Worm (Caenorhabditis elegans) whole organism, midembryonic: Measurements from ENCODE around the gene ZK1010.10.

Source experiments
- T22C8.4 ChIP-seq: fragments of 200-800 bp; sonication (Bioruptor generic); IDR thresholded peaks from 2 replicates; pipeline ENCODE4 v1.3.6; 2022; ENCODE audit warnings: missing genetic modification characterization, missing compliant biosample characterization
- cog-1 ChIP-seq: sonication (generic microtip); optimal IDR thresholded peaks from 2 replicates; lab custom pipeline; 2016; ENCODE audit warnings: missing genetic modification characterization, missing compliant biosample characterization
- flt-1 ChIP-seq: fragments of 200-800 bp; sonication (Bioruptor generic); IDR thresholded peaks from 2 replicates; pipeline ENCODE4 v1.3.6; 2022; ENCODE audit warnings: missing genetic modification characterization, missing compliant biosample characterization
- klf-2 ChIP-seq: fragments of 200-800 bp; sonication (Bioruptor generic); conservative IDR thresholded peaks from 2 replicates; pipeline ENCODE4 v1.3.6; 2022; ENCODE audit warnings: missing genetic modification reagents, missing genetic modification characterization, missing compliant biosample characterization
- med-1 ChIP-seq: sonication (generic microtip); optimal IDR thresholded peaks from 2 replicates; lab custom pipeline; 2017; ENCODE audit warnings: missing genetic modification characterization, mild to moderate bottlenecking, missing compliant biosample characterization, antibody characterized with exemption, missing genetic modification reagents; ENCODE audit not compliant: insufficient read depth
- ref-1 ChIP-seq: fragments of 200-800 bp; sonication (Bioruptor generic); conservative IDR thresholded peaks from 2 replicates; pipeline ENCODE4 v1.3.6; 2022; ENCODE audit warnings: missing genetic modification reagents, missing genetic modification characterization, missing compliant biosample characterization
- tab-1 ChIP-seq: fragments of 200-800 bp; sonication (Bioruptor generic); IDR thresholded peaks from 2 replicates; pipeline ENCODE4 v1.3.6; 2022; ENCODE audit warnings: missing genetic modification characterization, missing compliant biosample characterization
- ztf-23 ChIP-seq: fragments of 200-800 bp; sonication (Bioruptor generic); IDR thresholded peaks from 2 replicates; pipeline ENCODE4 v1.3.6; 2022; ENCODE audit warnings: missing genetic modification reagents, missing genetic modification characterization, missing compliant biosample characterization
- ztf-29 ChIP-seq: fragments of 200-800 bp; sonication (Bioruptor generic); IDR thresholded peaks from 2 replicates; pipeline ENCODE4 v1.3.6; 2022; ENCODE audit warnings: missing genetic modification reagents, missing genetic modification characterization, missing compliant biosample characterization

ZK1010.10 gene

ce11 chrIII:13002098-13002497 is at the start of gene ZK1010.10:
Gene ZK1010.10, plus strand, starts transcription at chrIII:13002383.
- TF ChIP-seq cog-1 (tag; lab: Kevin White, UChicago) (peak; percentile 6), ztf-23 (peak; percentile 51; the same call in 1 of the 2 replicates), klf-2 (GFP tag; lab: Robert Waterston, UW) (no peak)

ce11 chrIII:12952615-12953014 is 49.6 kb upstream of the ZK1010.10 start:
- no peak for TF ChIP-seq ztf-23
- peak; percentile 24 for TF ChIP-seq T22C8.4 (GFP tag; lab: Robert Waterston, UW)

ce11 chrIII:12959286-12959685 is 42.9 kb upstream of the ZK1010.10 start:
- TF ChIP-seq ref-1 (GFP tag; lab: Robert Waterston, UW) (no peak), ztf-23 (no peak), ztf-29 (no peak), flt-1 (GFP tag; lab: Robert Waterston, UW) (no peak), cog-1 (tag; lab: Kevin White, UChicago) (no peak), T22C8.4 (GFP tag; lab: Robert Waterston, UW) (no peak), med-1 (GFP tag; lab: Kevin White, UChicago) (no peak), klf-2 (GFP tag; lab: Robert Waterston, UW) (no peak)

- TF ChIP-seq ztf-29 = no peak
- no peak for TF ChIP-seq med-1 (GFP tag; lab: Kevin White, UChicago)
- no peak for TF ChIP-seq cog-1 (tag; lab: Kevin White, UChicago)
Measured at ce11 chrIII:12960705-12961104, 41.5 kb upstream of the ZK1010.10 start.

ce11 chrIII:12966895-12967294 is 35.3 kb upstream of the ZK1010.10 start, which contains the start of gene ttm-1:
Gene ttm-1, minus strand, starts transcription at chrIII:12966995.
- TF ChIP-seq ref-1 (GFP tag; lab: Robert Waterston, UW) (no peak), med-1 (GFP tag; lab: Kevin White, UChicago) (no peak), cog-1 (tag; lab: Kevin White, UChicago) (no peak), tab-1 (GFP tag; lab: Robert Waterston, UW) (no peak), ztf-23 (no peak), flt-1 (GFP tag; lab: Robert Waterston, UW) (no peak), klf-2 (GFP tag; lab: Robert Waterston, UW) (no peak), ztf-29 (no peak), T22C8.4 (GFP tag; lab: Robert Waterston, UW) (no peak)

ce11 chrIII:12967437-12968043 is 34.6 kb upstream of the ZK1010.10 start:
- no peak for TF ChIP-seq klf-2 (GFP tag; lab: Robert Waterston, UW)
- no peak for TF ChIP-seq tab-1 (GFP tag; lab: Robert Waterston, UW)
- TF ChIP-seq med-1 (GFP tag; lab: Kevin White, UChicago) = no peak
- TF ChIP-seq cog-1 (tag; lab: Kevin White, UChicago) = no peak
- TF ChIP-seq flt-1 (GFP tag; lab: Robert Waterston, UW) = no peak
- peak; percentile 66; the same call in 1 of the 2 replicates for TF ChIP-seq T22C8.4 (GFP tag; lab: Robert Waterston, UW)
- no peak for TF ChIP-seq ztf-23
- TF ChIP-seq ref-1 (GFP tag; lab: Robert Waterston, UW) = no peak

- TF ChIP-seq ztf-23 (no peak), ref-1 (GFP tag; lab: Robert Waterston, UW) (no peak), klf-2 (GFP tag; lab: Robert Waterston, UW) (no peak), cog-1 (tag; lab: Kevin White, UChicago) (no peak), tab-1 (GFP tag; lab: Robert Waterston, UW) (no peak), flt-1 (GFP tag; lab: Robert Waterston, UW) (no peak), T22C8.4 (GFP tag; lab: Robert Waterston, UW) (no peak), med-1 (GFP tag; lab: Kevin White, UChicago) (no peak), ztf-29 (no peak)
Measured at ce11 chrIII:12968330-12968729, 33.9 kb upstream of the ZK1010.10 start.

ce11 chrIII:12971828-12972379 is 30.3 kb upstream of the ZK1010.10 start:
- TF ChIP-seq ref-1 (GFP tag; lab: Robert Waterston, UW) = no peak
- no peak for TF ChIP-seq T22C8.4 (GFP tag; lab: Robert Waterston, UW)

- TF ChIP-seq klf-2 (GFP tag; lab: Robert Waterston, UW) (no peak), T22C8.4 (GFP tag; lab: Robert Waterston, UW) (no peak), ref-1 (GFP tag; lab: Robert Waterston, UW) (no peak), med-1 (GFP tag; lab: Kevin White, UChicago) (no peak), flt-1 (GFP tag; lab: Robert Waterston, UW) (no peak), cog-1 (tag; lab: Kevin White, UChicago) (no peak), ztf-29 (no peak), ztf-23 (no peak), tab-1 (GFP tag; lab: Robert Waterston, UW) (no peak)
Measured at ce11 chrIII:12972398-12972797, 29.8 kb upstream of the ZK1010.10 start, which contains the start of gene bckd-1A. Gene bckd-1A, minus strand, starts transcription at chrIII:12972498.

- no peak for TF ChIP-seq med-1 (GFP tag; lab: Kevin White, UChicago)
Measured at ce11 chrIII:12977559-12977958, 24.6 kb upstream of the ZK1010.10 start, which contains the start of gene ZK1010.2. Gene ZK1010.2, minus strand, starts transcription at chrIII:12977862.
